Worm (Caenorhabditis elegans): ENCODE data around the gene Y67D8C.9.

DNA sequence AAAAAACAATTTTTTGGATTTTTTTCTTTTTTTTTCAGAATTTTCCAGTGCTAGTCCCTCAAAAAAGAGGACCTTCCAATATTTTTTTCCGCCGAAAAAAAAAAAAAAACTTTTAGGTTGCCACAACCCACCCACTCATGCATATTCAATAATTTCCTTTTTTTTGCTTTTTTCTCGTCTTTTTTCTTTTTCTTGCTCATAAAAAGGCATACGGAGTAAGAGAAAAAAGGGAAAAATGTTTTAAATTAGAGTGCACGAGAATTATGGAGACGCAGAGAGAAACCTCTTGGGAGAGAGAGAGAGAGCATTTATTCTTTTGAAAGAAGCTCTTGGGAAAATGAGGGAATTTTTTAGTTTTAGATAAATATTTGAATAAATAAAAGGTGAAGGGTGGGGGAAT lies 41.3 kb upstream of the Y67D8C.9 start:
- no peak for TF ChIP-seq nhr-77 (tag; optimal IDR thresholded peaks at IDR 0.05)
- no peak for TF ChIP-seq nhr-76 (tag; optimal IDR thresholded peaks at IDR 0.05)
- TF ChIP-seq skn-1 (tag; optimal IDR thresholded peaks at IDR 0.05): no peak
- no peak for TF ChIP-seq lin-15B (tag; optimal IDR thresholded peaks at IDR 0.05)
- no peak for TF ChIP-seq eor-1 (tag; optimal IDR thresholded peaks at IDR 0.05)
- TF ChIP-seq pha-4 (tag; optimal IDR thresholded peaks at IDR 0.05): no peak

Data from whole organism, L3 larva.